Fruit fly (Drosophila melanogaster): ENCODE measurements around the gene zen.

DNA sequence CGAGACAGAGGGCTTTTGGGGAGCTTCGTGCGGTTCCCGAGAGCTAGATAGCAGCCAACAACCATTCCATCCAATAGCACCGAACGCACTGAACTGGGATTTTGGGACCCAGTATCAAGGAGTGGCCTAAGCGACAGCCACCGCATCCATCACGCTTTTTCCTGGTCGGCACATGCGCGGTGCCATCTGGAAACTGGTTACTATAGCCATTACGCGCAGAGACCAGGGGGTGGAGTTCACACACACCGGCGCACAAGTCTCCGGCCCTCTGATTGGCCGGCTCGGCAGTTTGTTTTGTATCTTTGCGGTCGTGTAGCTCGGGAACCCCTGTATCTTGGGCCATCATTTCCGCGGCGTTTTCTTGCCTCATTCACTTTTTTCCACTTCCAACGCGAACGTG, 12.0 kb downstream of the zen start, which contains the start of gene pb:
- TF ChIP-seq CTCF (optimal IDR thresholded peaks at IDR 0.05): no peak
- no peak for TF ChIP-seq CG8478 (optimal IDR thresholded peaks at IDR 0.05)

All from S2 (cell line).